Worm (Caenorhabditis elegans): ENCODE data around the gene tbc-19.

DNA sequence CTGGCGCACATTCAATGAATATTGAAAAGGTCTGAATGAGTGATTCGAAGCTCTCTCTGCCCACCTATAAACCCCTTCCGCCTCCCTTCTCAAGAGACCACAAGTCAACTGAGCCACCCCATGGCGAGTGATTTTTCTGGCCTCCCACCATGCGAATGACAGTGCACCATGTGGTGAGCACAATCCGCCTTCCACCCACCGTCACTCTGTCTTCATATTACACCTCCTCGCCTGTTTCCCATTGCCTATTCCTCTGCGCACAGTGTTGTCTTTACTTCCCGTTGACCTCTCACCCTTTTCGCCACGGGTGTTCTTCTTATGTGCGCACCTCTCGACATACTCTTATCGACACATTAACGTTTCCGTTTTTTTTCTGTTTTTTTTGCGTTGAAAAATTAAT is 14.6 kb upstream of the tbc-19 start:
- no peak for TF ChIP-seq egl-27 (tag; optimal IDR thresholded peaks at IDR 0.05)
- TF ChIP-seq lin-15B (tag; optimal IDR thresholded peaks at IDR 0.05), result no peak
- TF ChIP-seq nhr-28 (tag; optimal IDR thresholded peaks at IDR 0.05), result no peak
- TF ChIP-seq elt-3 (tag; optimal IDR thresholded peaks at IDR 0.05), result no peak
- no peak for TF ChIP-seq unc-62 (GFP tag; optimal IDR thresholded peaks at IDR 0.05)
- TF ChIP-seq nhr-11 (tag; optimal IDR thresholded peaks at IDR 0.05), result no peak
- no peak for TF ChIP-seq mdl-1 (tag; optimal IDR thresholded peaks at IDR 0.05)
- TF ChIP-seq aly-2 (tag; optimal IDR thresholded peaks at IDR 0.05), result no peak
- no peak for TF ChIP-seq R02D3.7 (tag; optimal IDR thresholded peaks at IDR 0.05)
- no peak for TF ChIP-seq nhr-12 (tag; optimal IDR thresholded peaks at IDR 0.05)
